Worm (Caenorhabditis elegans) whole organism, mixed stage, embryonic: ENCODE data around the gene otpl-4.

ENCODE experiments used
- M03D4.4 ChIP-seq: sonication (generic microtip); optimal IDR thresholded peaks from 2 replicates; lab custom pipeline; 2017; ENCODE audit warnings: mild to moderate bottlenecking, missing genetic modification characterization, missing compliant biosample characterization
- bed-3 ChIP-seq: fragments of 200-800 bp; sonication (Bioruptor generic); optimal IDR thresholded peaks from 3 replicates; lab custom pipeline; 2018; ENCODE audit warnings: mild to moderate bottlenecking, missing genetic modification characterization, moderate library complexity, missing compliant biosample characterization
- blmp-1 ChIP-seq: fragments of 150-350 bp; optimal IDR thresholded peaks from 2 replicates; lab custom pipeline; 2014; ENCODE audit warnings: missing biosample characterization, missing genetic modification characterization
- ceh-39 ChIP-seq: fragments of 150-350 bp; optimal IDR thresholded peaks from 2 replicates; lab custom pipeline; 2014; ENCODE audit warnings: missing biosample characterization, missing genetic modification characterization
- ceh-43 ChIP-seq: fragments of 200-800 bp; sonication (Bioruptor generic); optimal IDR thresholded peaks from 2 replicates; lab custom pipeline; 2018; ENCODE audit warnings: mild to moderate bottlenecking, missing genetic modification characterization, moderate library complexity, missing compliant biosample characterization
- ceh-83 ChIP-seq: fragments of 200-800 bp; sonication (Bioruptor generic); optimal IDR thresholded peaks from 2 replicates; lab custom pipeline; 2018; ENCODE audit warnings: mild to moderate bottlenecking, missing genetic modification characterization, missing compliant biosample characterization
- ces-1 ChIP-seq: fragments of 150-350 bp; optimal IDR thresholded peaks from 2 replicates; lab custom pipeline; 2014; ENCODE audit warnings: missing biosample characterization, missing genetic modification reagents, missing genetic modification characterization
- cnd-1 ChIP-seq: fragments of 200-800 bp; sonication (Bioruptor generic); optimal IDR thresholded peaks from 2 replicates; lab custom pipeline; 2018; ENCODE audit warnings: mild to moderate bottlenecking, missing genetic modification characterization, missing compliant biosample characterization
- drap-1 ChIP-seq: fragments of 200-800 bp; sonication (Bioruptor generic); optimal IDR thresholded peaks from 3 replicates; lab custom pipeline; 2018; ENCODE audit warnings: mild to moderate bottlenecking, missing genetic modification characterization, missing compliant biosample characterization
- elt-1 ChIP-seq: sonication (generic microtip); optimal IDR thresholded peaks from 2 replicates; lab custom pipeline; 2017; ENCODE audit warnings: missing genetic modification characterization, mild to moderate bottlenecking, missing compliant biosample characterization, antibody characterized with exemption, moderate library complexity, borderline replicate concordance; ENCODE audit not compliant: insufficient read depth
- elt-3 ChIP-seq: fragments of 150-350 bp; optimal IDR thresholded peaks from 2 replicates; lab custom pipeline; 2014; ENCODE audit warnings: missing biosample characterization, missing genetic modification characterization
- flh-1 ChIP-seq: fragments of 200-800 bp; sonication (Bioruptor generic); optimal IDR thresholded peaks from 2 replicates; lab custom pipeline; 2018; ENCODE audit warnings: mild to moderate bottlenecking, missing genetic modification characterization, moderate library complexity, missing compliant biosample characterization
- ham-2 ChIP-seq: fragments of 200-800 bp; sonication (Bioruptor generic); optimal IDR thresholded peaks from 2 replicates; lab custom pipeline; 2018; ENCODE audit warnings: mild to moderate bottlenecking, missing genetic modification characterization, missing compliant biosample characterization
- hlh-1 ChIP-seq: fragments of 150-350 bp; optimal IDR thresholded peaks from 2 replicates; lab custom pipeline; 2014; ENCODE audit warnings: missing biosample characterization, missing genetic modification reagents, missing genetic modification characterization
- lin-13 ChIP-seq: fragments of 150-350 bp; optimal IDR thresholded peaks from 2 replicates; lab custom pipeline; 2014; ENCODE audit warnings: missing biosample characterization, missing genetic modification characterization
- lin-32 ChIP-seq: fragments of 200-800 bp; sonication (Bioruptor generic); optimal IDR thresholded peaks from 2 replicates; lab custom pipeline; 2018; ENCODE audit warnings: mild to moderate bottlenecking, missing genetic modification characterization, missing compliant biosample characterization
- lsy-2 ChIP-seq: fragments of 150-350 bp; optimal IDR thresholded peaks from 2 replicates; lab custom pipeline; 2014; ENCODE audit warnings: missing biosample characterization, missing genetic modification characterization
- mab-5 ChIP-seq: fragments of 150-350 bp; optimal IDR thresholded peaks from 2 replicates; lab custom pipeline; 2014; ENCODE audit warnings: missing biosample characterization, missing genetic modification characterization
- mep-1 ChIP-seq: fragments of 150-350 bp; optimal IDR thresholded peaks from 2 replicates; lab custom pipeline; 2017; ENCODE audit warnings: missing biosample characterization, missing genetic modification reagents, missing genetic modification characterization, inconsistent platforms
- mls-2 ChIP-seq: sonication (generic microtip); optimal IDR thresholded peaks from 2 replicates; lab custom pipeline; 2016; ENCODE audit warnings: mild to moderate bottlenecking, missing genetic modification characterization, moderate library complexity, missing compliant biosample characterization
- nhr-12 ChIP-seq: fragments of 150-350 bp; optimal IDR thresholded peaks from 2 replicates; lab custom pipeline; 2014; ENCODE audit warnings: missing biosample characterization, missing genetic modification characterization
- nhr-2 ChIP-seq: fragments of 150-350 bp; optimal IDR thresholded peaks from 2 replicates; lab custom pipeline; 2014; ENCODE audit warnings: missing biosample characterization, missing genetic modification characterization
- nhr-237 ChIP-seq: fragments of 150-350 bp; optimal IDR thresholded peaks from 2 replicates; lab custom pipeline; 2014; ENCODE audit warnings: missing biosample characterization, missing genetic modification characterization
- nhr-28 ChIP-seq: fragments of 150-350 bp; optimal IDR thresholded peaks from 2 replicates; lab custom pipeline; 2014; ENCODE audit warnings: missing biosample characterization, missing genetic modification characterization
- nhr-76 ChIP-seq: sonication (generic microtip); optimal IDR thresholded peaks from 2 replicates; lab custom pipeline; 2017; ENCODE audit warnings: missing biosample characterization, missing genetic modification characterization
- pha-4 ChIP-seq: fragments of 150-350 bp; optimal IDR thresholded peaks from 2 replicates; lab custom pipeline; 2018; ENCODE audit warnings: missing biosample characterization, missing genetic modification reagents, missing genetic modification characterization
- sem-2 ChIP-seq: fragments of 200-800 bp; sonication (Bioruptor generic); optimal IDR thresholded peaks from 2 replicates; lab custom pipeline; 2018; ENCODE audit warnings: mild to moderate bottlenecking, missing genetic modification characterization, missing compliant biosample characterization
- snpc-4 ChIP-seq: fragments of 150-350 bp; optimal IDR thresholded peaks from 2 replicates; lab custom pipeline; 2014; ENCODE audit warnings: missing biosample characterization, missing genetic modification characterization
- sptf-1 ChIP-seq: sonication (generic microtip); optimal IDR thresholded peaks from 2 replicates; lab custom pipeline; 2017; ENCODE audit warnings: mild to moderate bottlenecking, missing genetic modification characterization, moderate library complexity, missing compliant biosample characterization
- tbx-8 ChIP-seq: fragments of 200-800 bp; sonication (Bioruptor generic); optimal IDR thresholded peaks from 2 replicates; lab custom pipeline; 2018; ENCODE audit warnings: mild to moderate bottlenecking, missing genetic modification characterization, moderate library complexity, missing compliant biosample characterization
- unc-120 ChIP-seq: sonication (generic microtip); optimal IDR thresholded peaks from 2 replicates; lab custom pipeline; 2017; ENCODE audit warnings: missing genetic modification characterization, missing compliant biosample characterization; ENCODE audit not compliant: poor library complexity, severe bottlenecking
- unc-39 ChIP-seq: fragments of 150-350 bp; optimal IDR thresholded peaks from 2 replicates; lab custom pipeline; 2014; ENCODE audit warnings: missing biosample characterization, missing genetic modification characterization
- unc-62 ChIP-seq: fragments of 150-350 bp; optimal IDR thresholded peaks from 2 replicates; lab custom pipeline; 2014; ENCODE audit warnings: missing biosample characterization, missing genetic modification reagents, missing genetic modification characterization
- zip-8 ChIP-seq: fragments of 150-350 bp; optimal IDR thresholded peaks from 2 replicates; lab custom pipeline; 2014; ENCODE audit warnings: missing biosample characterization, missing genetic modification characterization
- ztf-11 ChIP-seq: fragments of 150-350 bp; optimal IDR thresholded peaks from 2 replicates; lab custom pipeline; 2014; ENCODE audit warnings: missing biosample characterization, missing genetic modification characterization

Gene otpl-4

DNA sequence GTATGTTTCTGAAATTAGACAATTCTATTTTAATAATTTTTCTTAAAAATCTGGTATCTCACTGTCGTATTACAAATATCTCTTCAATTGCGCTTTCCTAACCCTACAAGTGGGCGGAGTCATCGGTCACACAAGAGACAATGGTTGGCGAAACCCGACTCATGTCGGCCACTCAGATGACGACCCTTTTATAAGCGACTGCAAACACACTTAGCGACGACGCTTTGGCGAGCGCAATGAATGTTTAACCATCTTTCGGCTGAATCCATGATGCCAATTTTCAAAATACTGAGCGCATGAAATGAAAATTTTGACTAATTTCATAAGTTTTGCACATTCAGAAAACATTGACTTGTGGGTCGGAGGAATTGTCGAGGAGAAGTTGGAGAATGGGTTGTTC is 36.8 kb upstream of the otpl-4 start:
- TF ChIP-seq ceh-43 (GFP tag; lab: Kevin White, UChicago) = peak; percentile 98
- TF ChIP-seq lin-13 (tag; lab: Kevin White, UChicago) = peak; percentile 92
- TF ChIP-seq lsy-2 (tag; lab: Kevin White, UChicago) = peak; percentile 38
- peak; percentile 97 for TF ChIP-seq bed-3 (GFP tag; lab: Kevin White, UChicago)
- peak; percentile 99 for TF ChIP-seq drap-1 (GFP tag; lab: Kevin White, UChicago)
- TF ChIP-seq pha-4 (tag; lab: Kevin White, UChicago) = peak; percentile 94
- TF ChIP-seq hlh-1 = peak; percentile 86
- peak; percentile 88 for TF ChIP-seq mep-1
- no peak for TF ChIP-seq snpc-4 (tag; lab: Kevin White, UChicago)
- peak; percentile 88 for TF ChIP-seq ztf-11 (tag; lab: Kevin White, UChicago)
- TF ChIP-seq unc-39 (tag; lab: Kevin White, UChicago) = peak; percentile 98
- TF ChIP-seq unc-120 (tag; lab: Kevin White, UChicago) = peak; percentile 99
- TF ChIP-seq nhr-28 (tag; lab: Kevin White, UChicago) = peak; percentile 95
- peak; percentile 99 for TF ChIP-seq mls-2 (tag; lab: Kevin White, UChicago)
- peak; percentile 98 for TF ChIP-seq M03D4.4 (tag; lab: Kevin White, UChicago)
- peak; percentile 89 for TF ChIP-seq unc-62 (GFP tag; lab: Kevin White, UChicago)
- peak; percentile 92 for TF ChIP-seq elt-3 (tag; lab: Kevin White, UChicago)
- TF ChIP-seq mab-5 (tag; lab: Kevin White, UChicago) = peak; percentile 62
- TF ChIP-seq nhr-2 (tag; lab: Kevin White, UChicago) = no peak
- TF ChIP-seq zip-8 = no peak
- peak; percentile 99 for TF ChIP-seq ceh-83
- TF ChIP-seq lin-32 = peak; percentile 99
- peak; percentile 88 for TF ChIP-seq nhr-237
- peak; percentile 80 for TF ChIP-seq nhr-12
- TF ChIP-seq sem-2 (GFP tag; lab: Kevin White, UChicago) = peak; percentile 96
- TF ChIP-seq tbx-8 = peak; percentile 98
- TF ChIP-seq ham-2 = peak; percentile 99
- TF ChIP-seq ceh-39 (tag; lab: Kevin White, UChicago) = peak; percentile 71
- TF ChIP-seq elt-1 (tag; lab: Kevin White, UChicago) = no peak
- peak; percentile 99 for TF ChIP-seq cnd-1
- TF ChIP-seq ces-1 (GFP tag; lab: Kevin White, UChicago) = peak; percentile 73
- peak; percentile 97 for TF ChIP-seq flh-1 (GFP tag; lab: Kevin White, UChicago)
- peak; percentile 99 for TF ChIP-seq sptf-1
- TF ChIP-seq blmp-1 = no peak
- peak; percentile 88 for TF ChIP-seq nhr-76 (tag; lab: Kevin White, UChicago)

- TF ChIP-seq ces-1 (GFP tag; lab: Kevin White, UChicago) = peak; percentile 37
- TF ChIP-seq bed-3 (GFP tag; lab: Kevin White, UChicago) = no peak
- TF ChIP-seq, all 35 proteins: peak for 1
Measured at ce11 chrV:8507324-8507723, 29.8 kb upstream of the otpl-4 start, which contains the start of gene ZK994.6. TSS of gene ZK994.6 (minus strand) at chrV:8507424.

- TF ChIP-seq bed-3 (GFP tag; lab: Kevin White, UChicago) (no peak), nhr-12 (no peak), M03D4.4 (tag; lab: Kevin White, UChicago) (no peak), flh-1 (GFP tag; lab: Kevin White, UChicago) (no peak), drap-1 (GFP tag; lab: Kevin White, UChicago) (no peak), nhr-237 (no peak)
Measured at ce11 chrV:8513361-8513760, 23.8 kb upstream of the otpl-4 start, which contains the start of gene F45F2.9. TSS of gene F45F2.9 (minus strand) at chrV:8513461.

DNA sequence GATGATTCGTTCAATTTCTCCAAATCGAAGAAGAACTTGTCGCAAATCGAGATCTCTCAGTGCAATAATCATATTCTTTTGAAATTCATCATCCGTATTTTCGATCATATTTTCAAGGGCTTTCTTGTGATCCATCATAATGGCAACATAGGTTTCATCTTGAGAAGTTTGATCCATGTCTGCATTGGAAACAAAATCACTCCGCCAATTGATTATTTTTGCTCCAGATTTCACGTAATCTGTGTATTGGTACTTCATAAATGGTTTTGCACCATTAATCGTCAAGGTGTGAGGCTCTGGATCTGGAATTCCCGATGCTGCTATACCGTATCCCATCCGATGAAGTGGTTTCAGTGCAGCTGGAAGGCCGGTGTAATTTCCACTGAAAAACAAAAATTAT is 20.7 kb upstream of the otpl-4 start:
- TF ChIP-seq ces-1 (GFP tag; lab: Kevin White, UChicago) = no peak
- TF ChIP-seq ceh-43 (GFP tag; lab: Kevin White, UChicago) = no peak
- no peak for TF ChIP-seq zip-8
- TF ChIP-seq sptf-1 = no peak
- no peak for TF ChIP-seq lin-32
- TF ChIP-seq cnd-1 = no peak
- TF ChIP-seq nhr-28 (tag; lab: Kevin White, UChicago) = no peak
- TF ChIP-seq unc-62 (GFP tag; lab: Kevin White, UChicago) = no peak
- TF ChIP-seq nhr-76 (tag; lab: Kevin White, UChicago) = no peak
- TF ChIP-seq flh-1 (GFP tag; lab: Kevin White, UChicago) = no peak
- no peak for TF ChIP-seq blmp-1
- no peak for TF ChIP-seq ceh-39 (tag; lab: Kevin White, UChicago)
- no peak for TF ChIP-seq ham-2
- no peak for TF ChIP-seq bed-3 (GFP tag; lab: Kevin White, UChicago)
